Fruit fly (Drosophila melanogaster) whole organism, wandering third instar larva: ENCODE measurements around the gene klar.
A peak's percentile ranks its signal among the peaks of the same experiment; 100 is the strongest.

ENCODE experiments used
- CG32264 ChIP-seq: fragments of 200-800 bp; sonication (Bioruptor generic); optimal IDR thresholded peaks from 2 replicates; lab custom pipeline; 2016; ENCODE audit warnings: missing biosample characterization, missing genetic modification characterization
- Hr78 ChIP-seq: fragments of >200 bp; optimal IDR thresholded peaks from 2 replicates; lab custom pipeline; 2017; ENCODE audit warnings: missing biosample characterization, missing genetic modification characterization
- Jra ChIP-seq: sonication (Bioruptor generic); optimal IDR thresholded peaks from 2 replicates; lab custom pipeline; 2016; ENCODE audit warnings: missing biosample characterization, missing genetic modification characterization
- Rel ChIP-seq, 2 experiments: fragments of 200-800 bp; sonication (Bioruptor generic) in 1 of 2; optimal IDR thresholded peaks; 2 replicates in 1 of 2; 3 replicates in 1 of 2; lab custom pipeline; 2016 to 2019; ENCODE audit warnings: mild to moderate bottlenecking in 2 of 2, missing biosample characterization in 2 of 2, missing genetic modification characterization in 2 of 2, moderate library complexity in 1 of 2
- ey ChIP-seq: fragments of 200-800 bp; sonication (Bioruptor generic); optimal IDR thresholded peaks from 2 replicates; lab custom pipeline; 2016; ENCODE audit warnings: missing biosample characterization, missing genetic modification characterization
- fru ChIP-seq: fragments of 200-800 bp; sonication (Bioruptor generic); optimal IDR thresholded peaks from 3 replicates; lab custom pipeline; 2016; ENCODE audit warnings: missing biosample characterization, mild to moderate bottlenecking, missing genetic modification characterization
- psq ChIP-seq: fragments of 200-800 bp; sonication (Bioruptor generic); optimal IDR thresholded peaks from 3 replicates; lab custom pipeline; 2017; ENCODE audit warnings: missing biosample characterization, mild to moderate bottlenecking, missing genetic modification characterization, moderate library complexity
- woc ChIP-seq: sonication (Bioruptor generic); optimal IDR thresholded peaks from 2 replicates; lab custom pipeline; 2016; ENCODE audit warnings: missing biosample characterization, mild to moderate bottlenecking, missing genetic modification characterization

- no peak for TF ChIP-seq psq (GFP tag; lab: Kevin White, UChicago)
- TF ChIP-seq Jra (GFP tag; lab: Kevin White, UChicago): peak; percentile 36
- TF ChIP-seq fru: peak; percentile 44
- TF ChIP-seq Hr78: no peak
- TF ChIP-seq Rel (GFP tag; optimal IDR thresholded peaks at IDR 0.05; lab: Kevin White, UChicago): no peak
- no peak for TF ChIP-seq Rel (tag; optimal IDR thresholded peaks at IDR 0.05; lab: Kevin White, UChicago)
- peak; percentile 5 for TF ChIP-seq ey (GFP tag; lab: Kevin White, UChicago)
- TF ChIP-seq woc (GFP tag; lab: Kevin White, UChicago): no peak
- no peak for TF ChIP-seq CG32264 (GFP tag; lab: Kevin White, UChicago)
Observed at dm6 chr3L:445746-446534, 94.5 kb downstream of the klar start.
